Worm (Caenorhabditis elegans) whole organism, early embryonic: Measurements from ENCODE around the gene F56B3.11.

ENCODE experiments used
- B0310.2 ChIP-seq: sonication (generic microtip); optimal IDR thresholded peaks from 2 replicates; lab custom pipeline; 2016; ENCODE audit warnings: mild to moderate bottlenecking, missing genetic modification characterization, missing compliant biosample characterization
- aly-1 ChIP-seq: sonication (generic microtip); optimal IDR thresholded peaks from 2 replicates; lab custom pipeline; 2016; ENCODE audit warnings: missing genetic modification characterization, missing compliant biosample characterization
- ama-1 ChIP-seq: fragments of 150-350 bp; optimal IDR thresholded peaks from 2 replicates; lab custom pipeline; 2014
- ceh-13 ChIP-seq: fragments of 200-800 bp; sonication (Bioruptor generic); optimal IDR thresholded peaks from 2 replicates; lab custom pipeline; 2018; ENCODE audit warnings: mild to moderate bottlenecking, missing genetic modification characterization, missing compliant biosample characterization
- flt-1 ChIP-seq: fragments of 200-800 bp; sonication (Bioruptor generic); IDR thresholded peaks from 2 replicates; pipeline ENCODE4 v1.3.6; 2022; ENCODE audit warnings: missing genetic modification characterization, missing compliant biosample characterization
- hmg-4 ChIP-seq: fragments of 200-800 bp; sonication (Bioruptor generic); optimal IDR thresholded peaks from 2 replicates; lab custom pipeline; 2018; ENCODE audit warnings: mild to moderate bottlenecking, missing genetic modification characterization, missing compliant biosample characterization
- pes-1 ChIP-seq: fragments of 200-800 bp; sonication (Bioruptor generic); IDR thresholded peaks from 2 replicates; pipeline ENCODE4 v1.3.6; 2022; ENCODE audit warnings: missing genetic modification reagents, missing genetic modification characterization, missing compliant biosample characterization
- scrt-1 ChIP-seq: fragments of 200-800 bp; sonication (Bioruptor generic); IDR thresholded peaks from 2 replicates; pipeline ENCODE4 v1.3.6; 2022; ENCODE audit warnings: missing genetic modification characterization, missing compliant biosample characterization
- sea-1 ChIP-seq: fragments of 200-800 bp; sonication (Bioruptor generic); conservative IDR thresholded peaks from 2 replicates; pipeline ENCODE4 v1.3.6; 2022; ENCODE audit warnings: missing genetic modification characterization, missing compliant biosample characterization

DNA sequence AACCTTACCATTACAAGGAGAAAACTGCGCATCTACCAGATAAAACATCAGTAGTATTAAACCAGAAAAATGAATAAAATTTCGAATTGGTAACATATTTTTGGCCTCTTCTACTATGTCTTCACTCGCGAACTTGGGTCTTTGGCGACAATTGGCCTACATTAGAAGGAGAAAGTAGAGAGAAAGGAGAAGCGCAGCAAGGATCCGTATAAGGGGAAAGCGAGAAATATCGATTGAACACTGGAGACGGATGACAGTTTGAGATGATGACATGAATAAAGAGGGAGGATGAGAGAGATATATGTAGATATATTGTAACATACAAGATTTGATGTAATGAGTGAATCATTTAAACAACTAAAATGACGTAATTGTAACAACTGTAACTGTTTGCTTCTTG is 28.1 kb downstream of the F56B3.11 start, which contains the start of gene F56B3.2:
- TF ChIP-seq flt-1 (GFP tag; lab: Robert Waterston, UW) (no peak), pes-1 (GFP tag; lab: Robert Waterston, UW) (no peak), ama-1 (lab: Kevin White, UChicago) (no peak), sea-1 (GFP tag; lab: Robert Waterston, UW) (no peak), scrt-1 (GFP tag; lab: Robert Waterston, UW) (no peak), B0310.2 (tag; lab: Kevin White, UChicago) (no peak), hmg-4 (GFP tag; lab: Kevin White, UChicago) (no peak), aly-1 (tag; lab: Kevin White, UChicago) (no peak), ceh-13 (GFP tag; lab: Kevin White, UChicago) (no peak)
